Worm (Caenorhabditis elegans) whole organism, young adult: ENCODE measurements around the gene K02C4.3.

ENCODE experiments used
- F10E7.11 ChIP-seq: sonication (generic microtip); optimal IDR thresholded peaks from 2 replicates; lab custom pipeline; 2017; ENCODE audit warnings: mild to moderate bottlenecking, missing genetic modification characterization, moderate library complexity, missing compliant biosample characterization
- Y79H2A.3 ChIP-seq: fragments of 200-800 bp; sonication (Bioruptor generic); conservative IDR thresholded peaks from 2 replicates; pipeline ENCODE4 v1.3.6; 2022; ENCODE audit warnings: missing genetic modification reagents, missing genetic modification characterization, missing compliant biosample characterization
- akir-1 ChIP-seq: fragments of 200-800 bp; sonication (Bioruptor generic); optimal IDR thresholded peaks from 2 replicates; lab custom pipeline; 2018; ENCODE audit warnings: mild to moderate bottlenecking, missing genetic modification characterization, moderate library complexity, missing compliant biosample characterization
- chd-7 ChIP-seq: sonication (generic microtip); optimal IDR thresholded peaks from 2 replicates; lab custom pipeline; 2016; ENCODE audit warnings: mild to moderate bottlenecking, missing genetic modification characterization, moderate library complexity, missing compliant biosample characterization
- egl-44 ChIP-seq: fragments of 200-800 bp; sonication (Bioruptor generic); IDR thresholded peaks from 2 replicates; pipeline ENCODE4 v1.3.6; 2022; ENCODE audit warnings: missing genetic modification reagents, missing genetic modification characterization, missing compliant biosample characterization
- fkh-3 ChIP-seq: sonication (generic microtip); optimal IDR thresholded peaks from 2 replicates; lab custom pipeline; 2016; ENCODE audit warnings: mild to moderate bottlenecking, missing genetic modification characterization, missing compliant biosample characterization
- him-1 ChIP-seq: sonication (generic microtip); optimal IDR thresholded peaks from 2 replicates; lab custom pipeline; 2016; ENCODE audit warnings: missing genotype, missing genetic modification reagents, missing genetic modification characterization, missing compliant biosample characterization
- lin-26 ChIP-seq: fragments of 200-800 bp; sonication (Bioruptor generic); IDR thresholded peaks from 2 replicates; pipeline ENCODE4 v1.3.6; 2022; ENCODE audit warnings: missing genetic modification reagents, missing genetic modification characterization, missing compliant biosample characterization
- lin-35 ChIP-seq, 3 experiments: fragments of 150-350 bp in 2 of 3; sonication (generic microtip) in 1 of 3; optimal IDR thresholded peaks; 2 replicates each; lab custom pipeline; 2014 to 2018; ENCODE audit warnings: missing biosample characterization in 3 of 3, missing genetic modification characterization in 3 of 3, missing genetic modification reagents in 3 of 3
- nhr-90 ChIP-seq: sonication (generic microtip); optimal IDR thresholded peaks from 2 replicates; lab custom pipeline; 2016; ENCODE audit warnings: missing genotype, mild to moderate bottlenecking, missing genetic modification characterization, missing compliant biosample characterization
- tbp1 ChIP-seq: fragments of 200-800 bp; sonication (Bioruptor generic); optimal IDR thresholded peaks from 2 replicates; lab custom pipeline; 2018; ENCODE audit warnings: mild to moderate bottlenecking, missing genetic modification characterization, missing compliant biosample characterization
- tlf-1 ChIP-seq: fragments of 200-800 bp; sonication (Bioruptor generic); optimal IDR thresholded peaks from 2 replicates; lab custom pipeline; 2018; ENCODE audit warnings: mild to moderate bottlenecking, missing genetic modification characterization, missing compliant biosample characterization
- ztf-28 ChIP-seq: fragments of 200-800 bp; sonication (Bioruptor generic); IDR thresholded peaks from 2 replicates; pipeline ENCODE4 v1.3.6; 2022; ENCODE audit warnings: missing genetic modification reagents, missing genetic modification characterization, missing compliant biosample characterization

ce11 chrII:8074058-8074457 lies 12.6 kb downstream of the K02C4.3 start:
- no peak for TF ChIP-seq lin-26 (GFP tag; lab: Robert Waterston, UW)
- no peak for TF ChIP-seq lin-35 (GFP tag; optimal IDR thresholded peaks at IDR 0.05; lab: Kevin White, UChicago)
- no peak for TF ChIP-seq him-1 (tag; lab: Kevin White, UChicago)
- no peak for TF ChIP-seq F10E7.11 (tag; lab: Kevin White, UChicago)
- no peak for TF ChIP-seq Y79H2A.3 (GFP tag; lab: Robert Waterston, UW)
- no peak for TF ChIP-seq tlf-1 (GFP tag; lab: Kevin White, UChicago)
- no peak for TF ChIP-seq tbp1
- no peak for TF ChIP-seq chd-7 (tag; lab: Kevin White, UChicago)
- TF ChIP-seq ztf-28, result no peak
- TF ChIP-seq akir-1 (GFP tag; lab: Kevin White, UChicago), result no peak
- no peak for TF ChIP-seq fkh-3 (tag; lab: Kevin White, UChicago)
- TF ChIP-seq egl-44, result no peak
- TF ChIP-seq nhr-90, result no peak
